Fruit fly (Drosophila melanogaster): ENCODE data around the gene Pyroxd1.

The Pyroxd1 gene

DNA sequence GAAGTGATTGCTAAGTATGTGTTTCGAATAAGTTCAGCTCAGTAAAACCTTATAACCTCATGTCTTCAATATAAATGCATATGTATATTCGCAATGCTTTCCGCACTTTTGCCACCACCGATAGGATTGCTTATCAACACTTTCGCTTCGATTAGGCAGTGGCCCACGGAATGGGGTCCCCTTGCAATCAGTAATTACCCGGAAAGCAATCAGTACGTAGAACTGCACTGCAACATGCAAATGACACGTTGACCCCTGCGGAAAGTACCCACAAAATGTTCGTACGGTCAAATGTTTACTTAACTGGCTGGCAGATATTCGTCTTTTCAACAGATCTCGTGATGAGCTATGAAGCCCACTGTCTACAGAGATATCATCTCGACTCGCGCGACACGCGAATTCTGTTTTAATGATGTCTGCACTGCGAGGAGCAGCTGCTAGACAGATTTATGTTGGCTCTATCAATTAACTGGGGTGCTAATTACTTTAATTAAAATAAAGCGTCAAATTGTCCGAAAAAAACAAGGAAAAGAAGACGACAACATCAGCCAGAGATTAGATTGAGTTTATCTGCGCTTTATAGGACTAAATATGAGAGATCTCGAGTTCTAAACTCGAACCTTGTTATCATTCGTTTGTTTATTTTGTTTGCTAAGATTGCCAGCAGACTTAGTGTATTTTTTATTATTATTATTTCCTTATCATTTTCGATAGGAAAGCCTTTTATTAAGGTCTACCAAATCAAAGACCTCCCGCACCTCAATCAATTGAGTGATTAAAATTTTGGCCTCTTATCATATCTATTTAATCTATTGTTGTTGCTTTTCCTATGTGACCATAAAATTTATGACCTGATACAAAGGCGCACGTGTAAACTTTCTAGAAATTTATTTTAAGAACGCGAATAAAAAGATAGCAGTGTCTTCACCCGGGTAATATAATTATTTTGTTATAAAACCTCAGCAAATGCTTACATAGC, 13.5 kb upstream of the Pyroxd1 start:
- TF ChIP-seq Ets97D (GFP tag; optimal IDR thresholded peaks at IDR 0.05) (no peak), hth (optimal IDR thresholded peaks at IDR 0.05) (no peak), CG31441 (GFP tag; IDR thresholded peaks at IDR 0.05) (0 out of 2 replicates have a peak, but pooled peaks have one; percentile 18), tap (tag; optimal IDR thresholded peaks at IDR 0.05) (no peak), sisA (GFP tag; IDR thresholded peaks at IDR 0.05) (no peak), CG6689 (GFP tag; IDR thresholded peaks at IDR 0.05) (no peak), HLHmδ (GFP tag; optimal IDR thresholded peaks at IDR 0.05) (no peak), CG6765 (GFP tag; optimal IDR thresholded peaks at IDR 0.05) (peak; percentile 28), Dbx (GFP tag; IDR thresholded peaks at IDR 0.05) (no peak), sim (GFP tag; IDR thresholded peaks at IDR 0.05) (no peak), CG3281 (GFP tag; optimal IDR thresholded peaks at IDR 0.05) (no peak), zfh1 (GFP tag; IDR thresholded peaks at IDR 0.05) (no peak), Dref (GFP tag; IDR thresholded peaks at IDR 0.05) (no peak), Hr78 (GFP tag; optimal IDR thresholded peaks at IDR 0.05) (peak in 1 of 2 experiments; percentile 26), jigr1 (GFP tag; IDR thresholded peaks at IDR 0.05) (no peak), HmgZ (tag; optimal IDR thresholded peaks at IDR 0.05) (no peak), Atf6 (GFP tag; IDR thresholded peaks at IDR 0.05) (no peak), CG9215 (GFP tag; IDR thresholded peaks at IDR 0.05) (no peak), nerfin-2 (GFP tag; IDR thresholded peaks at IDR 0.05; ENCODE audit: partially characterized antibody) (no peak), eyg (GFP tag; optimal IDR thresholded peaks at IDR 0.05) (no peak), Xrp1 (GFP tag; IDR thresholded peaks at IDR 0.05) (no peak), CG3838 (GFP tag; optimal IDR thresholded peaks at IDR 0.05) (no peak), schlank (tag; optimal IDR thresholded peaks at IDR 0.05) (no peak), CG17912 (GFP tag; optimal IDR thresholded peaks at IDR 0.05) (no peak), Hr39 (optimal IDR thresholded peaks at IDR 0.05) (no peak), sc (optimal IDR thresholded peaks at IDR 0.05) (no peak), sc (GFP tag; optimal IDR thresholded peaks at IDR 0.05) (no peak), CG10209 (GFP tag; optimal IDR thresholded peaks at IDR 0.05) (no peak), zfh2 (GFP tag; optimal IDR thresholded peaks at IDR 0.05) (no peak), Fer2 (tag; optimal IDR thresholded peaks at IDR 0.05) (no peak), CG7786 (GFP tag; optimal IDR thresholded peaks at IDR 0.05) (no peak), Jarid2 (GFP tag; optimal IDR thresholded peaks at IDR 0.05) (no peak), CG11696 (GFP tag; IDR thresholded peaks at IDR 0.05) (no peak), Rx (GFP tag; IDR thresholded peaks at IDR 0.05) (no peak), CG32772 (GFP tag; IDR thresholded peaks at IDR 0.05) (no peak), otp (GFP tag; IDR thresholded peaks at IDR 0.05) (no peak), YL-1 (GFP tag; optimal IDR thresholded peaks at IDR 0.05) (no peak), CG3163 (GFP tag; optimal IDR thresholded peaks at IDR 0.05) (no peak), CG11695 (GFP tag; IDR thresholded peaks at IDR 0.05) (no peak), lov (optimal IDR thresholded peaks at IDR 0.05) (no peak), lov (GFP tag; IDR thresholded peaks at IDR 0.05) (no peak), CG13296 (GFP tag; optimal IDR thresholded peaks at IDR 0.05) (peak; percentile 50), CG10147 (GFP tag; optimal IDR thresholded peaks at IDR 0.05) (no peak), CG9876 (GFP tag; optimal IDR thresholded peaks at IDR 0.05) (no peak), pros (GFP tag; optimal IDR thresholded peaks at IDR 0.05) (peak; percentile 23), CG10274 (GFP tag; optimal IDR thresholded peaks at IDR 0.05) (no peak), CG16863 (GFP tag; optimal IDR thresholded peaks at IDR 0.05) (no peak), C15 (GFP tag; IDR thresholded peaks at IDR 0.05) (no peak), CG7987 (GFP tag; optimal IDR thresholded peaks at IDR 0.05) (no peak), nom (GFP tag; optimal IDR thresholded peaks at IDR 0.05) (no peak), CG3065 (GFP tag; optimal IDR thresholded peaks at IDR 0.05) (no peak)
